Worm (Caenorhabditis elegans) whole organism, young adult: ENCODE measurements around the gene pdk-1.

Experiments
- B0019.2 ChIP-seq: fragments of 200-800 bp; sonication (Bioruptor generic); conservative IDR thresholded peaks from 2 replicates; pipeline ENCODE4 v1.3.6; 2022; ENCODE audit warnings: missing genetic modification reagents, missing genetic modification characterization, missing compliant biosample characterization
- B0035.1 ChIP-seq: sonication (generic microtip); optimal IDR thresholded peaks from 2 replicates; lab custom pipeline; 2016; ENCODE audit warnings: missing genetic modification characterization, mild to moderate bottlenecking, missing compliant biosample characterization, missing genotype, missing genetic modification reagents
- C06A6.2 ChIP-seq: fragments of 200-800 bp; sonication (Bioruptor generic); conservative IDR thresholded peaks from 2 replicates; pipeline ENCODE4 v1.3.6; 2022; ENCODE audit warnings: missing genetic modification characterization, missing compliant biosample characterization
- F22D6.2 ChIP-seq: sonication (generic microtip); optimal IDR thresholded peaks from 2 replicates; lab custom pipeline; 2016; ENCODE audit warnings: mild to moderate bottlenecking, missing genetic modification characterization, missing compliant biosample characterization
- F23B12.7 ChIP-seq: sonication (generic microtip); optimal IDR thresholded peaks from 2 replicates; lab custom pipeline; 2017; ENCODE audit warnings: missing genetic modification characterization, mild to moderate bottlenecking, missing compliant biosample characterization, antibody characterized with exemption, moderate library complexity; ENCODE audit not compliant: insufficient read depth
- F39B2.1 ChIP-seq: fragments of 200-800 bp; sonication (Bioruptor generic); IDR thresholded peaks from 2 replicates; pipeline ENCODE4 v1.3.6; 2022; ENCODE audit warnings: missing genetic modification reagents, missing genetic modification characterization, missing compliant biosample characterization
- F49E8.2 ChIP-seq: sonication (generic microtip); optimal IDR thresholded peaks from 3 replicates; lab custom pipeline; 2017; ENCODE audit warnings: missing genetic modification characterization, mild to moderate bottlenecking, missing compliant biosample characterization, antibody characterized with exemption, moderate library complexity; ENCODE audit not compliant: insufficient read depth
- F57C9.4 ChIP-seq: sonication (generic microtip); optimal IDR thresholded peaks from 2 replicates; lab custom pipeline; 2017; ENCODE audit warnings: mild to moderate bottlenecking, missing genetic modification characterization, missing compliant biosample characterization
- K12H6.12 ChIP-seq: fragments of 200-800 bp; sonication (Bioruptor generic); optimal IDR thresholded peaks from 2 replicates; lab custom pipeline; 2018; ENCODE audit warnings: mild to moderate bottlenecking, missing genetic modification characterization, missing compliant biosample characterization
- Y53G8AR.9 ChIP-seq: fragments of 200-800 bp; sonication (Bioruptor generic); conservative IDR thresholded peaks from 2 replicates; pipeline ENCODE4 v1.3.6; 2022; ENCODE audit warnings: missing genetic modification reagents, missing genetic modification characterization, missing compliant biosample characterization
- Y95B8A.8 ChIP-seq: fragments of 200-800 bp; sonication (Bioruptor generic); IDR thresholded peaks from 2 replicates; pipeline ENCODE4 v1.3.6; 2022; ENCODE audit warnings: missing genetic modification reagents, missing genetic modification characterization, missing compliant biosample characterization
- athp-1 ChIP-seq: sonication (generic microtip); optimal IDR thresholded peaks from 2 replicates; lab custom pipeline; 2017; ENCODE audit warnings: mild to moderate bottlenecking, missing genetic modification characterization, missing compliant biosample characterization
- attf-3 ChIP-seq: fragments of 200-800 bp; sonication (Bioruptor generic); conservative IDR thresholded peaks from 2 replicates; pipeline ENCODE4 v1.3.6; 2022; ENCODE audit warnings: missing genetic modification reagents, missing genetic modification characterization, missing compliant biosample characterization
- attf-6 ChIP-seq: fragments of 200-800 bp; sonication (Bioruptor generic); IDR thresholded peaks from 2 replicates; pipeline ENCODE4 v1.3.6; 2022; ENCODE audit warnings: missing genetic modification reagents, missing genetic modification characterization, missing compliant biosample characterization
- ccch-3 ChIP-seq: fragments of 200-800 bp; sonication (Bioruptor generic); optimal IDR thresholded peaks from 2 replicates; lab custom pipeline; 2018; ENCODE audit warnings: mild to moderate bottlenecking, missing genetic modification characterization, missing compliant biosample characterization
- cebp-1 ChIP-seq, 2 experiments: fragments of 200-800 bp in 1 of 2; sonication (Bioruptor generic) in 1 of 2; sonication (generic microtip) in 1 of 2; IDR thresholded peaks in 1 of 2; optimal IDR thresholded peaks in 1 of 2; 2 replicates each; pipeline versions ENCODE4 v1.3.6 to Lab custom; 2017 to 2022; ENCODE audit warnings: missing compliant biosample characterization in 2 of 2, missing genetic modification characterization in 2 of 2, mild to moderate bottlenecking in 1 of 2, missing genetic modification reagents in 1 of 2, moderate library complexity in 1 of 2
- ceh-27 ChIP-seq: fragments of 200-800 bp; sonication (Bioruptor generic); optimal IDR thresholded peaks from 2 replicates; lab custom pipeline; 2018; ENCODE audit warnings: mild to moderate bottlenecking, missing genetic modification characterization, moderate library complexity, missing compliant biosample characterization
- ceh-40 ChIP-seq: fragments of 200-800 bp; sonication (Bioruptor generic); IDR thresholded peaks from 2 replicates; pipeline ENCODE4 v1.3.6; 2022; ENCODE audit warnings: missing genetic modification characterization, missing compliant biosample characterization
- ceh-58 ChIP-seq: fragments of 200-800 bp; sonication (Bioruptor generic); IDR thresholded peaks from 2 replicates; pipeline ENCODE4 v1.3.6; 2022; ENCODE audit warnings: missing genetic modification characterization, missing compliant biosample characterization
- ceh-79 ChIP-seq: sonication (generic microtip); optimal IDR thresholded peaks from 2 replicates; lab custom pipeline; 2017; ENCODE audit warnings: mild to moderate bottlenecking, missing genetic modification characterization, missing compliant biosample characterization
- die-1 ChIP-seq: sonication (generic microtip); optimal IDR thresholded peaks from 2 replicates; lab custom pipeline; 2016; ENCODE audit warnings: missing genotype, mild to moderate bottlenecking, missing genetic modification characterization, missing compliant biosample characterization
- dpl-1 ChIP-seq: fragments of 150-350 bp; optimal IDR thresholded peaks from 2 replicates; lab custom pipeline; 2014; ENCODE audit warnings: missing biosample characterization, missing genetic modification reagents, missing genetic modification characterization
- efl-1 ChIP-seq: fragments of 150-350 bp; optimal IDR thresholded peaks from 2 replicates; lab custom pipeline; 2014; ENCODE audit warnings: missing biosample characterization, missing genetic modification reagents, missing genetic modification characterization
- egl-18 ChIP-seq: fragments of 200-800 bp; sonication (Bioruptor generic); IDR thresholded peaks from 2 replicates; pipeline ENCODE4 v1.3.6; 2022; ENCODE audit warnings: missing genetic modification reagents, missing genetic modification characterization, missing compliant biosample characterization
- egl-44 ChIP-seq: fragments of 200-800 bp; sonication (Bioruptor generic); IDR thresholded peaks from 2 replicates; pipeline ENCODE4 v1.3.6; 2022; ENCODE audit warnings: missing genetic modification reagents, missing genetic modification characterization, missing compliant biosample characterization
- ekl-4 ChIP-seq: fragments of 200-800 bp; sonication (Bioruptor generic); IDR thresholded peaks from 2 replicates; pipeline ENCODE4 v1.3.6; 2022; ENCODE audit warnings: missing genetic modification reagents, missing genetic modification characterization, missing compliant biosample characterization
- ets-4 ChIP-seq: fragments of 200-800 bp; sonication (Bioruptor generic); optimal IDR thresholded peaks from 2 replicates; lab custom pipeline; 2018; ENCODE audit warnings: mild to moderate bottlenecking, missing genetic modification characterization, missing compliant biosample characterization
- him-1 ChIP-seq: sonication (generic microtip); optimal IDR thresholded peaks from 2 replicates; lab custom pipeline; 2016; ENCODE audit warnings: missing genotype, missing genetic modification reagents, missing genetic modification characterization, missing compliant biosample characterization
- hlh-26 ChIP-seq: fragments of 200-800 bp; sonication (Bioruptor generic); conservative IDR thresholded peaks from 2 replicates; pipeline ENCODE4 v1.3.6; 2022; ENCODE audit warnings: missing genetic modification reagents, missing genetic modification characterization, missing compliant biosample characterization
- hmg-1.2 ChIP-seq: fragments of 200-800 bp; sonication (Bioruptor generic); IDR thresholded peaks from 2 replicates; pipeline ENCODE4 v1.3.6; 2022; ENCODE audit warnings: missing genetic modification reagents, missing genetic modification characterization, missing compliant biosample characterization
- hsf-1 ChIP-seq: fragments of 200-800 bp; sonication (Bioruptor generic); IDR thresholded peaks from 2 replicates; pipeline ENCODE4 v1.3.6; 2022; ENCODE audit warnings: missing genetic modification reagents, missing genetic modification characterization, missing compliant biosample characterization
- lin-40 ChIP-seq: sonication (generic microtip); optimal IDR thresholded peaks from 2 replicates; lab custom pipeline; 2016; ENCODE audit warnings: missing genetic modification characterization, mild to moderate bottlenecking, missing compliant biosample characterization, missing genotype, missing genetic modification reagents
- lsy-27 ChIP-seq: sonication (generic microtip); optimal IDR thresholded peaks from 2 replicates; lab custom pipeline; 2017; ENCODE audit warnings: missing genetic modification characterization, mild to moderate bottlenecking, missing compliant biosample characterization, antibody characterized with exemption, missing genotype, borderline replicate concordance; ENCODE audit not compliant: insufficient read depth
- mel-28 ChIP-seq: sonication (generic microtip); optimal IDR thresholded peaks from 2 replicates; lab custom pipeline; 2016; ENCODE audit warnings: borderline replicate concordance, mild to moderate bottlenecking, missing genetic modification characterization, missing compliant biosample characterization
- mxl-1 ChIP-seq: sonication (generic microtip); optimal IDR thresholded peaks from 2 replicates; lab custom pipeline; 2016; ENCODE audit warnings: missing genetic modification characterization, missing compliant biosample characterization
- nfya-1 ChIP-seq: sonication (generic microtip); optimal IDR thresholded peaks from 2 replicates; lab custom pipeline; 2017; ENCODE audit warnings: antibody characterized with exemption, missing compliant biosample characterization, missing genetic modification characterization, borderline replicate concordance; ENCODE audit not compliant: insufficient read depth
- nhr-80 ChIP-seq: sonication (generic microtip); optimal IDR thresholded peaks from 2 replicates; lab custom pipeline; 2016; ENCODE audit warnings: missing genetic modification characterization, missing compliant biosample characterization
- pbrm-1 ChIP-seq: fragments of 200-800 bp; sonication (Bioruptor generic); IDR thresholded peaks from 2 replicates; pipeline ENCODE4 v1.3.6; 2022; ENCODE audit warnings: missing genetic modification reagents, missing genetic modification characterization, missing compliant biosample characterization
- rpc-1 ChIP-seq, 2 experiments: fragments of 150-350 bp in 1 of 2; sonication (generic microtip) in 1 of 2; optimal IDR thresholded peaks; 2 replicates each; lab custom pipeline; 2014 to 2018; ENCODE audit warnings: missing biosample characterization in 1 of 2, missing genetic modification characterization in 1 of 2, missing genetic modification reagents in 1 of 2, missing genotype in 1 of 2
- snpc-1.3 ChIP-seq: sonication (generic microtip); optimal IDR thresholded peaks from 2 replicates; lab custom pipeline; 2017; ENCODE audit warnings: missing genetic modification characterization, mild to moderate bottlenecking, missing compliant biosample characterization, antibody characterized with exemption, moderate library complexity, missing genotype, missing genetic modification reagents; ENCODE audit not compliant: insufficient read depth
- snpc-4 ChIP-seq, 5 experiments: fragments of 150-350 bp in 1 of 5; sonication (generic microtip) in 4 of 5; optimal IDR thresholded peaks; 2 replicates each; lab custom pipeline; 2014 to 2018; ENCODE audit warnings: missing genetic modification characterization in 5 of 5, missing biosample characterization in 3 of 5, antibody characterized with exemption in 2 of 5, mild to moderate bottlenecking in 2 of 5, missing compliant biosample characterization in 2 of 5, missing genotype in 2 of 5, moderate library complexity in 2 of 5, missing genetic modification reagents in 1 of 5
- unc-62 ChIP-seq: fragments of 150-350 bp; optimal IDR thresholded peaks from 2 replicates; lab custom pipeline; 2014; ENCODE audit warnings: missing biosample characterization, missing genetic modification reagents, missing genetic modification characterization
- xnd-1 ChIP-seq: sonication (generic microtip); optimal IDR thresholded peaks from 2 replicates; lab custom pipeline; 2016; ENCODE audit warnings: missing genotype, missing genetic modification reagents, missing genetic modification characterization, missing compliant biosample characterization
- zfh-2 ChIP-seq: fragments of 200-800 bp; sonication (Bioruptor generic); conservative IDR thresholded peaks from 2 replicates; pipeline ENCODE4 v1.3.6; 2022; ENCODE audit warnings: missing genetic modification reagents, missing genetic modification characterization, missing compliant biosample characterization
- ztf-25 ChIP-seq: fragments of 200-800 bp; sonication (Bioruptor generic); IDR thresholded peaks from 2 replicates; pipeline ENCODE4 v1.3.6; 2022; ENCODE audit warnings: missing genetic modification reagents, missing genetic modification characterization, missing compliant biosample characterization
- ztf-26 ChIP-seq: sonication (generic microtip); optimal IDR thresholded peaks from 2 replicates; lab custom pipeline; 2017; ENCODE audit warnings: missing genetic modification characterization, missing compliant biosample characterization
- ztf-28 ChIP-seq: fragments of 200-800 bp; sonication (Bioruptor generic); IDR thresholded peaks from 2 replicates; pipeline ENCODE4 v1.3.6; 2022; ENCODE audit warnings: missing genetic modification reagents, missing genetic modification characterization, missing compliant biosample characterization

pdk-1 gene

ce11 chrX:1272539-1272938 is 48.6 kb upstream of the pdk-1 start, which contains the start of gene C52B11.5 (continued):
- TF ChIP-seq snpc-1.3 (tag; lab: Kevin White, UChicago) (no peak), egl-18 (no peak), ccch-3 (GFP tag; lab: Kevin White, UChicago) (no peak), xnd-1 (no peak), nfya-1 (tag; lab: Kevin White, UChicago) (no peak), ekl-4 (no peak), hlh-26 (GFP tag; lab: Robert Waterston, UW) (no peak), ztf-26 (tag; lab: Kevin White, UChicago) (no peak), athp-1 (tag; lab: Kevin White, UChicago) (no peak), Y53G8AR.9 (GFP tag; lab: Robert Waterston, UW) (no peak), Y95B8A.8 (GFP tag; lab: Robert Waterston, UW) (no peak), egl-44 (GFP tag; lab: Robert Waterston, UW) (no peak), nhr-80 (tag; lab: Kevin White, UChicago) (peak; percentile 98), him-1 (no peak), cebp-1 (GFP tag; IDR thresholded peaks at IDR 0.05; lab: Robert Waterston, UW) (peak; percentile 78; the same call in 1 of the 2 replicates), cebp-1 (tag; optimal IDR thresholded peaks at IDR 0.05; lab: Kevin White, UChicago) (peak; percentile 92), ztf-28 (GFP tag; lab: Robert Waterston, UW) (no peak), die-1 (tag; lab: Kevin White, UChicago) (no peak), hsf-1 (GFP tag; lab: Robert Waterston, UW) (no peak), lsy-27 (tag; lab: Kevin White, UChicago) (no peak), zfh-2 (GFP tag; lab: Robert Waterston, UW) (no peak), B0019.2 (GFP tag; lab: Robert Waterston, UW) (no peak), C06A6.2 (GFP tag; lab: Robert Waterston, UW) (no peak), ceh-79 (tag; lab: Kevin White, UChicago) (no peak), attf-3 (no peak), lin-40 (tag; lab: Kevin White, UChicago) (peak; percentile 9), F57C9.4 (tag; lab: Kevin White, UChicago) (no peak), F49E8.2 (tag; lab: Kevin White, UChicago) (no peak), F23B12.7 (peak; percentile 19), attf-6 (GFP tag; lab: Robert Waterston, UW) (no peak), efl-1 (no peak), ets-4 (GFP tag; lab: Kevin White, UChicago) (peak; percentile 72), F39B2.1 (GFP tag; lab: Robert Waterston, UW) (no peak), ceh-27 (GFP tag; lab: Kevin White, UChicago) (no peak), hmg-1.2 (no peak), mxl-1 (tag; lab: Kevin White, UChicago) (no peak), snpc-4 (GFP tag; optimal IDR thresholded peaks at IDR 0.05; lab: Kevin White, UChicago) (no peak), snpc-4 (tag; optimal IDR thresholded peaks at IDR 0.05; lab: Kevin White, UChicago) (peak in 1 of 4 experiments; percentile 13), F22D6.2 (no peak), mel-28 (tag; lab: Kevin White, UChicago) (no peak), dpl-1 (no peak), K12H6.12 (tag; lab: Kevin White, UChicago) (no peak), ceh-40 (GFP tag; lab: Robert Waterston, UW) (no peak), pbrm-1 (GFP tag; lab: Robert Waterston, UW) (no peak), B0035.1 (tag; lab: Kevin White, UChicago) (no peak), unc-62 (GFP tag; lab: Kevin White, UChicago) (peak; percentile 79), rpc-1 (optimal IDR thresholded peaks at IDR 0.05; lab: Kevin White, UChicago) (no peak), rpc-1 (tag; optimal IDR thresholded peaks at IDR 0.05; lab: Kevin White, UChicago) (no peak), ceh-58 (GFP tag; lab: Robert Waterston, UW) (no peak), ztf-25 (GFP tag; lab: Robert Waterston, UW) (no peak)
